Fruit fly (Drosophila melanogaster) S2 (cell line): ENCODE measurements around the gene CG33288.

Experiments used
- CG8478 ChIP-seq: fragments of >200 bp; optimal IDR thresholded peaks from 2 replicates; lab custom pipeline; 2018
- CTCF ChIP-seq, 2 experiments: fragments of >200 bp; optimal IDR thresholded peaks; 2 replicates each; lab custom pipeline; 2018

The CG33288 gene

DNA sequence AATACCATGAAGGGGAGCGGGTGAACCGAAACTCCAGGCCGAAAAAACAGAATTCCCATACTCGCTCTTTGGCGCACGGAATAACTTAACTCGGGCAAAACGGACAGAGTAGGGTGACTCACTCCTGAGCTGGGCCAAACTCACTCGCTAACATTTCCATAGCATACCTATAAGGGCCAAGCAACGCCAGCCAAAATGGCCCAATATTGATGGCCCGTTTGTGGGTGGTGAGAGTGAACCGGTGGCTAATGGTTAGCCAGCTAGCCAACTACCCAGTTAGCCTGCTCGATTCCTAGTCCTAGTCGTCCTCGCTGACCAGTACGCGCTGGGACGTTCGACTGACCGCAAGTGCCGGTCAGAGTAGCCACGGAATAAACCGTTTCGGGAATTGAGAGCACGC is at the start of gene CG33288:
CG33288 (plus strand) TSS at position 301 of the 400 bp plus-strand sequence.
- no peak for TF ChIP-seq CG8478 (lab: Kevin White, UChicago)
- TF ChIP-seq CTCF (optimal IDR thresholded peaks at IDR 0.05; lab: Kevin White, UChicago), result no peak

DNA sequence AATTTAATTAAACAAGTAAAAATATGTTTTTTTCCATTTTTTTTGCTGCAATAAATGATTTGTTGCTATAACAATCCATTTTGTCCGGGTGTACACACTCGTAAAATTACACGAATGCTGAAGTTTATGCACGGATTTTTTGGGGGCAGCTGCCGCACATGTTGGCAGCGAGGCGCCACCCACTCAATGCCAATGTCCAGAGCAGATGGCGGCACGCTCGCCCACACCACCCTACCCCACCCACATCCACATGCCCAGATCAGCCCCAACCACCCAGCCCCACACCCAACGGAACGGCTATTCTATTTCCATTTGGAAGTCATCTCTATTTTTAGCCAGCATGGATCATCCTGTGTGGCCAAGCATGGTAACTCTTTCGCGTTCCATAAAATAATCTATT is 47.5 kb upstream of the CG33288 start:
- TF ChIP-seq CG8478 (lab: Kevin White, UChicago) (no peak), CTCF (optimal IDR thresholded peaks at IDR 0.05; lab: Kevin White, UChicago) (no peak)

dm6 chr3L:21380581-21381175 is 46.9 kb upstream of the CG33288 start:
- TF ChIP-seq CG8478 (lab: Kevin White, UChicago) (no peak), CTCF (optimal IDR thresholded peaks at IDR 0.05; lab: Kevin White, UChicago) (no peak)

- TF ChIP-seq CTCF (optimal IDR thresholded peaks at IDR 0.05; lab: Kevin White, UChicago), result no peak
- TF ChIP-seq CG8478 (lab: Kevin White, UChicago), result no peak
These were observed 45.8 kb upstream of the CG33288 start for dm6 chr3L:21381746-21382145.

dm6 chr3L:21382158-21382610 is 45.4 kb upstream of the CG33288 start, which contains the start of gene rgn:
Gene rgn, plus strand, starts transcription at chr3L:21382501.
- TF ChIP-seq CTCF (optimal IDR thresholded peaks at IDR 0.05; lab: Kevin White, UChicago), result no peak
- TF ChIP-seq CG8478 (lab: Kevin White, UChicago), result no peak

DNA sequence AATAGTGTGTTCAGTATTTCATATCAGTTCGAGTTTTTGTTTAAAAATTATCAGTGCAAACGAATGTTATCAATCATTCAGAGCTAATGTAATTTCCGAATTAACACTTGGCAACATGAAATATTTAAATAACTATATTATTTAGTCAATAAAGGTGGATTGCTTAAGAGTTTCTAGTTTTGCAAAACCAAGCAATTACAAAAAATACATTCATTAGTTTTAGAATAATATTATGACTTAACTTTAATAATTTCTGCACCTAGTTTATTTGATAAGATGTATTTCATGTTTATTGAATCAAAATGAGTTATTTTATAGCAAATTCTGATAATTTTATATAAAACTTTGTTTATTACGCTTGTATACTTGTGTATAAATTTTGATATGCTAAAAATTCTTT is 44.1 kb upstream of the CG33288 start:
- TF ChIP-seq CG8478 (lab: Kevin White, UChicago) (no peak), CTCF (optimal IDR thresholded peaks at IDR 0.05; lab: Kevin White, UChicago) (no peak)

DNA sequence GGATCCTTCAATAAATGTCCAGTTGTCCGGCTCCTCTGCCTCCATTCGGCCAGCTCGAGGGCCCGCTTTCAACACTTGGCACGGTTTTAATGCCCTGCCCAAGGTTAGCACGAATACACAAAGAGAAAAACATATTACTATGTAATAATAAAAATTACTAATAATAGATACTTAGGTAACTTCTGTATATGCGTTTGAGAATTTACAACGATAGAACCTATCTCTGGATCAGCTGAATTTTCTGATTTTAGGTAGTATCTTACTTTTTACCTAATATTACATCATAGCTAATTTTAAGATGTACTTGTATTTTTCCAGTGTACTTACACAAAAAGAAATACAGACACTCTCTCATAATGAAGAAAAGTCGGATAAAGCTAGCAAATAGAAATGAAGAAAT is 41.9 kb upstream of the CG33288 start:
- no peak for TF ChIP-seq CG8478 (lab: Kevin White, UChicago)
- TF ChIP-seq CTCF (optimal IDR thresholded peaks at IDR 0.05; lab: Kevin White, UChicago), result no peak

- TF ChIP-seq CG8478 (lab: Kevin White, UChicago), result no peak
- TF ChIP-seq CTCF (optimal IDR thresholded peaks at IDR 0.05; lab: Kevin White, UChicago), result no peak
These were observed 40.7 kb upstream of the CG33288 start for dm6 chr3L:21386917-21387316.

DNA sequence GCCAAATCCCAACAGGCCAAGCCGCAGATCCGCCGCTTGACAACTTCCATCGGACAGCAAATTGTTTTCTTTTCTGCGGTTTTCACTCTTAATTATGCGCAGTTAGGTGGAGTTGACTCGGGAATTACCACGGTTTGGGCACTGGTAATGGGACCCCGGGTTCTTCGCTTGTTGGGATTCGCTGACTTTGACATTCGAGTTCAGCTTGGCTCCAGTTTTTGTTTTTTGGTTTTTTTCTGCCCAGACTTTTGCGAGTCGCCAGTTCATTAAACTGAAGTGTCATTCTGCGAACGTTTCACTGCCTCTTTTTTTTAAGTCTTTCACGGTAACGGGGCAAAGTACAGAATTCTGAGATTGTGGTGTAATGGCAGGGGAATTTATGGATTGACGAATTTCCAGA is 38.8 kb upstream of the CG33288 start:
- TF ChIP-seq CTCF (optimal IDR thresholded peaks at IDR 0.05; lab: Kevin White, UChicago) (no peak), CG8478 (lab: Kevin White, UChicago) (no peak)

DNA sequence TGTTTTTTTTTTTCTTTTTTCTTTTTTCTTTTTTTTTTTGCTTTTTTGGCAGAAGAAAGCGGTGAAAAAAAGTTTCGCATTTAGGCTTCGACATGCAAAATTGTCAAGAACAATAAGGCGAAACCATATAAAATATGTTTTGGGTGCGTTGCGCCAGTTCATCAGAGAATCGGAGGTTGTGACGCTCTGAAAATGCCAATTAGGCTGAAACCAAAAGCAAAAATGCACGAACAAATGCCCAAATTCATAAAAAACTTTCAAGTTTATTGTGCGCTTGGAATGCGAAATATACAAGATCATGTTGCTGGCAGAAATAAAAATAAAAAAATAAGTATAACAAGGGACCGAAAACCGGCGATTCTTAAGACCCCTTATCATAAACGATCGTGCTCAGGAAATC is 37.8 kb upstream of the CG33288 start:
- no peak for TF ChIP-seq CTCF (optimal IDR thresholded peaks at IDR 0.05; lab: Kevin White, UChicago)
- no peak for TF ChIP-seq CG8478 (lab: Kevin White, UChicago)

- TF ChIP-seq CG8478 (lab: Kevin White, UChicago) (no peak), CTCF (optimal IDR thresholded peaks at IDR 0.05; lab: Kevin White, UChicago) (no peak)
These were observed 37.2 kb upstream of the CG33288 start for dm6 chr3L:21390431-21390830.

dm6 chr3L:21398156-21398555 is 29.4 kb upstream of the CG33288 start:
- TF ChIP-seq CG8478 (lab: Kevin White, UChicago), result no peak
- TF ChIP-seq CTCF (optimal IDR thresholded peaks at IDR 0.05; lab: Kevin White, UChicago), result no peak

- TF ChIP-seq CG8478 (lab: Kevin White, UChicago) (no peak), CTCF (optimal IDR thresholded peaks at IDR 0.05; lab: Kevin White, UChicago) (no peak)
These were observed 27.4 kb upstream of the CG33288 start for dm6 chr3L:21400206-21400605.

DNA sequence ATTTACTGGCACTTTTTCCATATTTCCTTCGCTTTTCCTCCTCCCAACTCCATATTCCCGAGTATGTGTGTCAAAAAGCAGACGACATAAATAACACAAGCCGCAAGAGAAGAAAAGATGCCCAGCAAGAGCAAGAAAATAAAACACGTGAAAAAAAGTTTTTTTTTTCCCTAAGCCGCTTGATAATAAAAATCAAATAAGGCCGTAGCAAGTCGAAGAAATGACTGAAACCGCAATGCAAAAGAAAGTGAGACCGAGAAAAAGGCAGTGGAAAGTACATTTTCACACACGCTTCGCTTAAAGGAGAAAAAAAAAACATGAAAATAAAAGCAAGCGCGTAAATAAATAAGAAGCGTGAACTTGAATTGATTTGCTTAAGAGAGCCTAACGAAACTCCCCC is 25.0 kb upstream of the CG33288 start:
- no peak for TF ChIP-seq CTCF (optimal IDR thresholded peaks at IDR 0.05; lab: Kevin White, UChicago)
- TF ChIP-seq CG8478 (lab: Kevin White, UChicago), result no peak

- no peak for TF ChIP-seq CG8478 (lab: Kevin White, UChicago)
- no peak for TF ChIP-seq CTCF (optimal IDR thresholded peaks at IDR 0.05; lab: Kevin White, UChicago)
These were observed 21.0 kb upstream of the CG33288 start, which contains the start of gene sa for dm6 chr3L:21406638-21407037. Gene sa, minus strand, starts transcription at chr3L:21406738.

DNA sequence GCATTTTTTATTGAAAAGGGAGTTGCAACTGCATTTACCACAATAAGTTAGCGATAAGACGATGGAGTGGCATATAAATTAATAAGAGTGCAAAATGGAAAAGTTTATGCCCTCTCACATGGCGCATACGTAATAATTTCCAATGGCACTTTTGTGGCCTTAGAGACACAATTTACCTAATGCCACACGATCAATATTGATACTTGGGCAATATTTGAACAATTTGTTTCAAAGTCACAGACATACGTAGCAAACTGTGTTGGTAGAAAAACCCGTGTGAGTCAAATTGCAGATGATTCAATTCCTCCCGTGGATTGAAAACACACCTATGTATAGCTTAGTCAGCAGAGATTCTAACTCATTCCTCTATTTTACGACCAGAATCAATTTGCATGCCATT is 15.4 kb upstream of the CG33288 start:
- TF ChIP-seq CTCF (optimal IDR thresholded peaks at IDR 0.05; lab: Kevin White, UChicago), result no peak
- no peak for TF ChIP-seq CG8478 (lab: Kevin White, UChicago)
